Worm (Caenorhabditis elegans): ENCODE measurements around the gene par-3.

DNA sequence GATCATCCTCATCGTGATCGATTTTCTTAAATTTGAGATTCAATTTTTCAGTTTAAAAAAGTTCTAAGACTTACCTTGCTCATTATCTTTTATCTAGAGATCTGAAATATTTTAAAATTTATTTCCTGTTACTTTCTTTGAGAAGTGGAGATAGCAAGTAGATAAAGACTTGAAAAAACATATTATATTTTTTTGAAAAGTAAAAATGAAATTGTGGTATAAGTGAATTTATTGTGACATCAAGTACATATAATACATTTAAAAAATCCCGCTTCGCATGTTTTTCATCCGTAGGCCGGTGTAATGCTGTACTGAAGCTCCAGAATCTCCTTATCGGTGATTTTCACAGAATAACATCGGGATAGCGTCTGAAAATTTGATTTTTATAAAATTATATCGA lies 33.2 kb downstream of the par-3 start, which contains the start of gene B0336.7:
- TF ChIP-seq sea-1 (GFP tag; conservative IDR thresholded peaks at IDR 0.05) (no peak), scrt-1 (GFP tag; IDR thresholded peaks at IDR 0.05) (no peak), B0310.2 (tag; optimal IDR thresholded peaks at IDR 0.05) (no peak), hmbx-1 (tag; optimal IDR thresholded peaks at IDR 0.05) (no peak), ama-1 (optimal IDR thresholded peaks at IDR 0.05) (no peak), tbx-11 (GFP tag; IDR thresholded peaks at IDR 0.05) (no peak), aly-1 (tag; optimal IDR thresholded peaks at IDR 0.05) (no peak), flt-1 (GFP tag; IDR thresholded peaks at IDR 0.05) (no peak), tbx-37 (GFP tag; conservative IDR thresholded peaks at IDR 0.05) (no peak), F13C5.2 (tag; optimal IDR thresholded peaks at IDR 0.05) (no peak), tra-4 (tag; optimal IDR thresholded peaks at IDR 0.05) (no peak), ceh-13 (GFP tag; optimal IDR thresholded peaks at IDR 0.05) (no peak), hmg-4 (GFP tag; optimal IDR thresholded peaks at IDR 0.05) (no peak), ceh-36 (tag; optimal IDR thresholded peaks at IDR 0.05) (no peak)

Measured in whole organism, early embryonic.